Worm (Caenorhabditis elegans): ENCODE data around the gene K07E1.1.

The K07E1.1 gene

ce11 chrII:4506552-4507291 is 44.2 kb upstream of the K07E1.1 start:
- TF ChIP-seq nhr-28 (tag; optimal IDR thresholded peaks at IDR 0.05) = no peak
- TF ChIP-seq mep-1 (tag; optimal IDR thresholded peaks at IDR 0.05) = peak; percentile 39
- TF ChIP-seq lin-14 (GFP tag; optimal IDR thresholded peaks at IDR 0.05) = peak; percentile 94
- no peak for TF ChIP-seq ceh-88 (GFP tag; IDR thresholded peaks at IDR 0.05)
- TF ChIP-seq ztf-11 (tag; optimal IDR thresholded peaks at IDR 0.05) = no peak
- TF ChIP-seq isw-1 (GFP tag; IDR thresholded peaks at IDR 0.05) = peak; percentile 45
- peak in 1 of 2 experiments; percentile 59 for TF ChIP-seq mdl-1 (tag; optimal IDR thresholded peaks at IDR 0.05)
- peak; percentile 30 for TF ChIP-seq irx-1 (tag; optimal IDR thresholded peaks at IDR 0.05)
- peak; percentile 35 for TF ChIP-seq nhr-19 (GFP tag; conservative IDR thresholded peaks at IDR 0.05)
- TF ChIP-seq lir-3 (tag; optimal IDR thresholded peaks at IDR 0.05; ENCODE audit: poor library complexity) = no peak
- TF ChIP-seq rnt-1 (tag; optimal IDR thresholded peaks at IDR 0.05) = peak; percentile 59
- peak; percentile 59 to 60 for TF ChIP-seq efl-1 (optimal IDR thresholded peaks at IDR 0.05)
- peak; percentile 17 to 89 for TF ChIP-seq efl-1 (GFP tag; optimal IDR thresholded peaks at IDR 0.05 in 1 of 2)
- peak; percentile 16 for TF ChIP-seq nhr-237 (tag; optimal IDR thresholded peaks at IDR 0.05)
- peak; percentile 86 for TF ChIP-seq fkh-8 (tag; optimal IDR thresholded peaks at IDR 0.05)
- peak; percentile 83 for TF ChIP-seq pag-3 (tag; optimal IDR thresholded peaks at IDR 0.05; ENCODE audit: borderline replicate concordance, insufficient read depth)
- TF ChIP-seq mef-2 (tag; optimal IDR thresholded peaks at IDR 0.05) = peak; percentile 62
- peak; percentile 9 for TF ChIP-seq C16A3.4 (tag; optimal IDR thresholded peaks at IDR 0.05)
- TF ChIP-seq sox-4 (tag; optimal IDR thresholded peaks at IDR 0.05) = peak; percentile 7
- no peak for TF ChIP-seq sptf-1 (tag; optimal IDR thresholded peaks at IDR 0.05)
- no peak for TF ChIP-seq zip-4 (GFP tag; optimal IDR thresholded peaks at IDR 0.05)
- peak; percentile 55 to 78 for TF ChIP-seq lsy-2 (tag; optimal IDR thresholded peaks at IDR 0.05)
- TF ChIP-seq ama-1 (optimal IDR thresholded peaks at IDR 0.05) = no peak
- TF ChIP-seq zag-1 (tag; optimal IDR thresholded peaks at IDR 0.05) = peak; percentile 27
- no peak for TF ChIP-seq hlh-17 (GFP tag; optimal IDR thresholded peaks at IDR 0.05; ENCODE audit: borderline replicate concordance)
- TF ChIP-seq fkh-4 (tag; optimal IDR thresholded peaks at IDR 0.05; ENCODE audit: borderline replicate concordance) = peak; percentile 52
- no peak for TF ChIP-seq efl-3 (GFP tag; optimal IDR thresholded peaks at IDR 0.05)
- TF ChIP-seq C04F5.9 (tag; optimal IDR thresholded peaks at IDR 0.05) = no peak
- TF ChIP-seq elt-2 (tag; optimal IDR thresholded peaks at IDR 0.05) = peak; percentile 45
- TF ChIP-seq ces-1 (GFP tag; optimal IDR thresholded peaks at IDR 0.05) = peak; percentile 9
- peak; percentile 50 for TF ChIP-seq fos-1 (tag; optimal IDR thresholded peaks at IDR 0.05)
- no peak for TF ChIP-seq hlh-4 (tag; optimal IDR thresholded peaks at IDR 0.05)
- TF ChIP-seq tbx-2 (tag; optimal IDR thresholded peaks at IDR 0.05) = peak; percentile 68
- TF ChIP-seq lin-13 (GFP tag; optimal IDR thresholded peaks at IDR 0.05) = peak; percentile 39
- peak; percentile 58 for TF ChIP-seq xbp-1 (tag; optimal IDR thresholded peaks at IDR 0.05)
- peak; percentile 73 for TF ChIP-seq swsn-7 (tag; optimal IDR thresholded peaks at IDR 0.05)
- TF ChIP-seq ets-5 (GFP tag; IDR thresholded peaks at IDR 0.05) = no peak
- peak; percentile 63 for TF ChIP-seq dsc-1 (tag; optimal IDR thresholded peaks at IDR 0.05)
- TF ChIP-seq lin-35 (GFP tag; optimal IDR thresholded peaks at IDR 0.05) = peak in 1 of 2 experiments; percentile 55
- peak; percentile 84 for TF ChIP-seq nhr-71 (tag; optimal IDR thresholded peaks at IDR 0.05)
- peak; percentile 77 for TF ChIP-seq unc-86 (tag; optimal IDR thresholded peaks at IDR 0.05)
- peak; percentile 18 to 38 for TF ChIP-seq egl-27 (tag; optimal IDR thresholded peaks at IDR 0.05)
- peak; percentile 55 for TF ChIP-seq nhr-77 (tag; optimal IDR thresholded peaks at IDR 0.05)
- no peak for TF ChIP-seq tlp-1 (tag; optimal IDR thresholded peaks at IDR 0.05)
- peak; percentile 43 to 74 (median 49) for TF ChIP-seq ceh-82 (tag; optimal IDR thresholded peaks at IDR 0.05)
- peak; percentile 73 for TF ChIP-seq nhr-47 (tag; optimal IDR thresholded peaks at IDR 0.05)
- TF ChIP-seq nhr-90 (tag; optimal IDR thresholded peaks at IDR 0.05; ENCODE audit: poor library complexity) = no peak
- no peak for TF ChIP-seq C34B4.2 (tag; optimal IDR thresholded peaks at IDR 0.05)
- TF ChIP-seq nhr-85 (tag) = no peak
- TF ChIP-seq nhr-20 (tag; optimal IDR thresholded peaks at IDR 0.05) = peak; percentile 39
- peak; percentile 78 for TF ChIP-seq snu-23 (GFP tag; optimal IDR thresholded peaks at IDR 0.05)
